Fruit fly (Drosophila melanogaster) whole organism, embryonic: ENCODE results near the gene CG4593.

ENCODE experiments used
- ATbp ChIP-seq: fragments of 200-800 bp; sonication (Bioruptor generic); optimal IDR thresholded peaks from 2 replicates; lab custom pipeline; 2017; ENCODE audit warnings: missing biosample characterization, mild to moderate bottlenecking, missing genetic modification characterization, missing genetic modification reagents
- Atf6 ChIP-seq: fragments of 200-800 bp; sonication (Bioruptor generic); IDR thresholded peaks from 2 replicates; pipeline ENCODE4 v1.3.6; 2022; ENCODE audit warnings: missing biosample characterization, missing genetic modification characterization
- CG10366 ChIP-seq: fragments of 200-800 bp; sonication (Bioruptor generic); IDR thresholded peaks from 2 replicates; pipeline ENCODE4 v1.3.6; 2022; ENCODE audit warnings: missing biosample characterization, missing genetic modification characterization
- CG10462 ChIP-seq: fragments of 200-800 bp; sonication (Bioruptor generic); optimal IDR thresholded peaks from 2 replicates; lab custom pipeline; 2016; ENCODE audit warnings: missing biosample characterization, missing genetic modification characterization
- CG11723 ChIP-seq: fragments of 200-800 bp; sonication (Bioruptor generic); optimal IDR thresholded peaks from 2 replicates; lab custom pipeline; 2017; ENCODE audit warnings: missing biosample characterization, mild to moderate bottlenecking, missing genetic modification characterization
- CG12236 ChIP-seq: fragments of 200-800 bp; sonication (Bioruptor generic); optimal IDR thresholded peaks from 2 replicates; lab custom pipeline; 2016; ENCODE audit warnings: missing biosample characterization, missing genetic modification characterization
- CG12391 ChIP-seq: fragments of 200-800 bp; sonication (Bioruptor generic); optimal IDR thresholded peaks from 3 replicates; lab custom pipeline; 2018; ENCODE audit warnings: missing biosample characterization, mild to moderate bottlenecking, missing genetic modification characterization, moderate library complexity
- CG13287 ChIP-seq: fragments of 200-800 bp; sonication (Bioruptor generic); IDR thresholded peaks from 2 replicates; pipeline ENCODE4 v1.3.6; 2022; ENCODE audit warnings: missing biosample characterization, missing genetic modification characterization; ENCODE audit not compliant: partially characterized antibody
- CG14050 ChIP-seq: fragments of 200-800 bp; sonication (Bioruptor generic); IDR thresholded peaks from 3 replicates; pipeline ENCODE4 v1.3.6; 2022; ENCODE audit warnings: missing biosample characterization, missing genetic modification characterization
- CG15696 ChIP-seq: fragments of 200-800 bp; sonication (Bioruptor generic); optimal IDR thresholded peaks from 2 replicates; lab custom pipeline; 2019; ENCODE audit warnings: missing biosample characterization, mild to moderate bottlenecking, missing genetic modification characterization, moderate library complexity
- CG1603 ChIP-seq: fragments of 200-800 bp; sonication (Bioruptor generic); optimal IDR thresholded peaks from 2 replicates; lab custom pipeline; 2019; ENCODE audit warnings: missing biosample characterization, mild to moderate bottlenecking, missing genetic modification characterization, moderate library complexity
- CG17359 ChIP-seq: fragments of 200-800 bp; sonication (Bioruptor generic); optimal IDR thresholded peaks from 3 replicates; lab custom pipeline; 2018; ENCODE audit warnings: missing biosample characterization, mild to moderate bottlenecking, missing genetic modification characterization, moderate library complexity
- CG17361 ChIP-seq: fragments of 200-800 bp; sonication (Bioruptor generic); IDR thresholded peaks from 3 replicates; pipeline ENCODE4 v1.3.6; 2022; ENCODE audit warnings: missing biosample characterization, missing genetic modification characterization
- CG2116 ChIP-seq: fragments of 200-800 bp; sonication (Bioruptor generic); optimal IDR thresholded peaks from 3 replicates; lab custom pipeline; 2018; ENCODE audit warnings: missing biosample characterization, mild to moderate bottlenecking, missing genetic modification characterization
- CG2889 ChIP-seq: fragments of 200-800 bp; sonication (Bioruptor generic); IDR thresholded peaks from 3 replicates; pipeline ENCODE4 v1.3.6; 2022; ENCODE audit warnings: missing biosample characterization, missing genetic modification characterization
- CG4282 ChIP-seq: fragments of 200-800 bp; sonication (Bioruptor generic); optimal IDR thresholded peaks from 2 replicates; lab custom pipeline; 2016; ENCODE audit warnings: missing biosample characterization, missing genetic modification characterization
- CG4424 ChIP-seq: fragments of 200-800 bp; sonication (Bioruptor generic); optimal IDR thresholded peaks from 3 replicates; lab custom pipeline; 2016; ENCODE audit warnings: missing biosample characterization, missing genetic modification characterization
- CG4820 ChIP-seq: fragments of 200-800 bp; sonication (Bioruptor generic); optimal IDR thresholded peaks from 3 replicates; lab custom pipeline; 2016; ENCODE audit warnings: missing biosample characterization, missing genetic modification characterization
- CG8944 ChIP-seq: fragments of 200-800 bp; sonication (Bioruptor generic); optimal IDR thresholded peaks from 3 replicates; lab custom pipeline; 2016; ENCODE audit warnings: missing biosample characterization, missing genetic modification characterization
- CG9609 ChIP-seq: fragments of 200-800 bp; sonication (Bioruptor generic); optimal IDR thresholded peaks from 3 replicates; lab custom pipeline; 2016; ENCODE audit warnings: missing biosample characterization, missing genetic modification characterization
- CrebB ChIP-seq: fragments of 200-800 bp; sonication (Bioruptor generic); optimal IDR thresholded peaks from 3 replicates; lab custom pipeline; 2018; ENCODE audit warnings: missing biosample characterization, mild to moderate bottlenecking, missing genetic modification characterization
- D ChIP-seq, 2 experiments: fragments of 200-800 bp in 1 of 2; fragments of >200 bp in 1 of 2; sonication (Bioruptor generic) in 1 of 2; optimal IDR thresholded peaks; 2 replicates in 1 of 2; 3 replicates in 1 of 2; lab custom pipeline; 2017; ENCODE audit warnings: mild to moderate bottlenecking in 1 of 2, missing biosample characterization in 1 of 2, missing genetic modification characterization in 1 of 2, missing genetic modification reagents in 1 of 2
- Dll ChIP-seq: fragments of 200-800 bp; sonication (Bioruptor generic); IDR thresholded peaks from 4 replicates; pipeline ENCODE4 v1.3.6; 2022; ENCODE audit warnings: missing biosample characterization, missing genetic modification characterization; ENCODE audit not compliant: partially characterized antibody
- Hr78 ChIP-seq, 2 experiments: fragments of 200-800 bp in 1 of 2; fragments of >200 bp in 1 of 2; sonication (Bioruptor generic) in 1 of 2; optimal IDR thresholded peaks; 2 replicates each; lab custom pipeline; 2017 to 2019; ENCODE audit warnings: missing biosample characterization in 2 of 2, missing genetic modification characterization in 2 of 2, mild to moderate bottlenecking in 1 of 2, moderate library complexity in 1 of 2
- MTF-1 ChIP-seq: fragments of 200-800 bp; sonication (Bioruptor generic); optimal IDR thresholded peaks from 2 replicates; lab custom pipeline; 2018; ENCODE audit warnings: missing biosample characterization, mild to moderate bottlenecking, missing genetic modification characterization, borderline replicate concordance
- Med ChIP-seq: fragments of 200-800 bp; sonication (Bioruptor generic); peaks from one replicate; lab custom pipeline; 2016; ENCODE audit warnings: missing biosample characterization, missing genetic modification characterization, mild to moderate bottlenecking, inconsistent platforms, moderate library complexity
- Neu2 ChIP-seq: fragments of 200-800 bp; sonication (Bioruptor generic); optimal IDR thresholded peaks from 3 replicates; lab custom pipeline; 2016; ENCODE audit warnings: missing biosample characterization, missing genetic modification characterization, borderline replicate concordance
- Nf-YB ChIP-seq: fragments of 200-800 bp; sonication (Bioruptor generic); optimal IDR thresholded peaks from 3 replicates; lab custom pipeline; 2019; ENCODE audit warnings: missing biosample characterization, mild to moderate bottlenecking, missing genetic modification characterization, moderate library complexity
- PHDP ChIP-seq: fragments of 200-800 bp; sonication (Bioruptor generic); optimal IDR thresholded peaks from 3 replicates; lab custom pipeline; 2018; ENCODE audit warnings: missing biosample characterization, mild to moderate bottlenecking, missing genetic modification characterization, moderate library complexity
- Sry-β ChIP-seq: fragments of 200-800 bp; sonication (Bioruptor generic); optimal IDR thresholded peaks from 2 replicates; lab custom pipeline; 2018; ENCODE audit warnings: missing biosample characterization, mild to moderate bottlenecking, missing genetic modification characterization, moderate library complexity
- Stat92E ChIP-seq, 3 experiments: fragments of >200 bp in 2 of 3; fragments of 200-800 bp in 1 of 3; sonication (Bioruptor generic) in 1 of 3; optimal IDR thresholded peaks; 2 replicates each; lab custom pipeline; 2017 to 2019; ENCODE audit warnings: missing biosample characterization in 3 of 3, missing genetic modification characterization in 3 of 3, mild to moderate bottlenecking in 1 of 3, moderate library complexity in 1 of 3
- Trl ChIP-seq, 3 experiments: fragments of >200 bp in 2 of 3; fragments of 200-800 bp in 1 of 3; sonication (Bioruptor generic) in 1 of 3; optimal IDR thresholded peaks; 2 replicates in 1 of 3; 3 replicates in 2 of 3; lab custom pipeline; 2016 to 2017; ENCODE audit warnings: missing biosample characterization in 1 of 3, missing genetic modification characterization in 1 of 3
- ab ChIP-seq: fragments of 200-800 bp; sonication (Bioruptor generic); optimal IDR thresholded peaks from 2 replicates; lab custom pipeline; 2016; ENCODE audit warnings: missing biosample characterization, missing genetic modification characterization
- ato ChIP-seq: fragments of 200-800 bp; sonication (Bioruptor generic); IDR thresholded peaks from 2 replicates; pipeline ENCODE4 v1.3.6; 2022; ENCODE audit warnings: missing biosample characterization, missing genetic modification characterization; ENCODE audit not compliant: partially characterized antibody
- dm ChIP-seq: fragments of 200-800 bp; sonication (Bioruptor generic); optimal IDR thresholded peaks from 3 replicates; lab custom pipeline; 2016; ENCODE audit warnings: missing biosample characterization, missing genetic modification characterization
- exex ChIP-seq: fragments of 200-800 bp; sonication (Bioruptor generic); optimal IDR thresholded peaks from 4 replicates; lab custom pipeline; 2018; ENCODE audit warnings: missing biosample characterization, mild to moderate bottlenecking, missing genetic modification characterization, moderate library complexity
- gsb ChIP-seq: fragments of 200-800 bp; sonication (Bioruptor generic); IDR thresholded peaks from 2 replicates; pipeline ENCODE4 v1.3.6; 2022; ENCODE audit warnings: missing biosample characterization, missing genetic modification characterization
- gt ChIP-seq: fragments of 200-800 bp; sonication (Bioruptor generic); IDR thresholded peaks from 2 replicates; pipeline ENCODE4 v1.3.6; 2022; ENCODE audit warnings: missing biosample characterization, missing genetic modification characterization
- ind ChIP-seq: fragments of 200-800 bp; sonication (Bioruptor generic); optimal IDR thresholded peaks from 3 replicates; lab custom pipeline; 2016; ENCODE audit warnings: missing biosample characterization, missing genetic modification characterization
- jigr1 ChIP-seq: fragments of 200-800 bp; sonication (Bioruptor generic); IDR thresholded peaks from 3 replicates; pipeline ENCODE4 v1.3.6; 2022; ENCODE audit warnings: missing biosample characterization, missing genetic modification characterization
- kni ChIP-seq: fragments of 200-800 bp; sonication (Bioruptor generic); optimal IDR thresholded peaks from 3 replicates; lab custom pipeline; 2017; ENCODE audit warnings: mild to moderate bottlenecking, missing biosample characterization, missing genetic modification reagents, missing genetic modification characterization
- mirr ChIP-seq: fragments of 200-800 bp; sonication (Bioruptor generic); optimal IDR thresholded peaks from 3 replicates; lab custom pipeline; 2018; ENCODE audit warnings: missing biosample characterization, mild to moderate bottlenecking, missing genetic modification characterization
- otp ChIP-seq: fragments of 200-800 bp; sonication (Bioruptor generic); IDR thresholded peaks from 3 replicates; pipeline ENCODE4, ENCODE4 v1.3.6; 2022; ENCODE audit warnings: missing biosample characterization, missing genetic modification characterization
- peb ChIP-seq: fragments of 200-800 bp; sonication (Bioruptor generic); IDR thresholded peaks from 2 replicates; pipeline ENCODE4 v1.3.6; 2022; ENCODE audit warnings: missing biosample characterization, missing genetic modification characterization
- pho ChIP-seq: fragments of 200-800 bp; sonication (Bioruptor generic); optimal IDR thresholded peaks from 2 replicates; lab custom pipeline; 2016; ENCODE audit warnings: missing biosample characterization, missing genetic modification characterization
- rib ChIP-seq: fragments of 200-800 bp; sonication (Bioruptor generic); IDR thresholded peaks from 2 replicates; pipeline ENCODE4 v1.3.6; 2022; ENCODE audit warnings: missing biosample characterization, missing genetic modification characterization
- schlank ChIP-seq: fragments of 200-800 bp; sonication (Bioruptor generic); optimal IDR thresholded peaks from 2 replicates; lab custom pipeline; 2018; ENCODE audit warnings: missing biosample characterization, mild to moderate bottlenecking, missing genetic modification characterization
- sens ChIP-seq: fragments of 200-800 bp; sonication (Bioruptor generic); peaks from one replicate; lab custom pipeline; 2016; ENCODE audit warnings: missing biosample characterization, missing genetic modification characterization
- tll ChIP-seq, 2 experiments: fragments of 200-800 bp in 1 of 2; fragments of >200 bp in 1 of 2; sonication (Bioruptor generic) in 1 of 2; optimal IDR thresholded peaks; 2 replicates each; lab custom pipeline; 2017 to 2019; ENCODE audit warnings: missing biosample characterization in 2 of 2, missing genetic modification characterization in 2 of 2, mild to moderate bottlenecking in 1 of 2, moderate library complexity in 1 of 2

Gene CG4593

dm6 chrX:6982054-6982453, 31.6 kb upstream of the CG4593 start (continued):
- TF ChIP-seq ab (GFP tag; lab: Kevin White, UChicago) (no peak), rib (GFP tag; lab: Robert Waterston, UW) (no peak), MTF-1 (GFP tag; lab: Kevin White, UChicago) (no peak), CrebB (tag; lab: Kevin White, UChicago) (no peak), CG9609 (GFP tag; lab: Kevin White, UChicago) (peak; percentile 38), CG2889 (GFP tag; lab: Robert Waterston, UW) (no peak), tll (GFP tag; optimal IDR thresholded peaks at IDR 0.05; lab: Kevin White, UChicago) (no peak), CG11723 (GFP tag; lab: Kevin White, UChicago) (no peak), Dll (GFP tag; lab: Robert Waterston, UW) (no peak), gsb (GFP tag; lab: Robert Waterston, UW) (no peak), sens (GFP tag; lab: Kevin White, UChicago) (peak; percentile 75), CG15696 (tag; lab: Kevin White, UChicago) (peak; percentile 34), kni (GFP tag; lab: Kevin White, UChicago) (no peak), CG2116 (GFP tag; lab: Kevin White, UChicago) (peak; percentile 12), CG17361 (GFP tag; lab: Robert Waterston, UW) (peak; percentile 65; the same call in 2 of the 3 replicates), Med (GFP tag; lab: Kevin White, UChicago) (peak; percentile 81), gt (GFP tag; lab: Robert Waterston, UW) (no peak), Atf6 (GFP tag; lab: Robert Waterston, UW) (no peak), Hr78 (GFP tag; optimal IDR thresholded peaks at IDR 0.05; lab: Kevin White, UChicago) (no peak), CG4820 (GFP tag; lab: Kevin White, UChicago) (no peak), CG12236 (GFP tag; lab: Kevin White, UChicago) (no peak), peb (GFP tag; lab: Robert Waterston, UW) (no peak), CG10462 (GFP tag; lab: Kevin White, UChicago) (no peak), CG4424 (GFP tag; lab: Kevin White, UChicago) (peak; percentile 22), CG4282 (GFP tag; lab: Kevin White, UChicago) (no peak), CG10366 (no peak), schlank (no peak), Trl (optimal IDR thresholded peaks at IDR 0.05; lab: Kevin White, UChicago) (peak in 1 of 2 experiments; percentile 55), Trl (GFP tag; optimal IDR thresholded peaks at IDR 0.05; lab: Kevin White, UChicago) (no peak), ATbp (GFP tag; lab: Kevin White, UChicago) (peak; percentile 25), Sry-β (GFP tag; lab: Kevin White, UChicago) (peak; percentile 0), CG12391 (peak; percentile 51), Stat92E (GFP tag; optimal IDR thresholded peaks at IDR 0.05; lab: Kevin White, UChicago) (no peak), ind (GFP tag; lab: Kevin White, UChicago) (peak; percentile 15), Neu2 (GFP tag; lab: Kevin White, UChicago) (no peak), exex (tag; lab: Kevin White, UChicago) (no peak), CG14050 (GFP tag; lab: Robert Waterston, UW) (no peak), PHDP (tag; lab: Kevin White, UChicago) (peak; percentile 50), Nf-YB (GFP tag; lab: Kevin White, UChicago) (peak; percentile 17), CG13287 (GFP tag; lab: Robert Waterston, UW) (no peak), otp (GFP tag; lab: Robert Waterston, UW) (no peak), CG17359 (tag; lab: Kevin White, UChicago) (peak; percentile 37), ato (GFP tag; lab: Robert Waterston, UW) (no peak), dm (GFP tag; lab: Kevin White, UChicago) (no peak), CG8944 (GFP tag; lab: Kevin White, UChicago) (no peak), CG1603 (peak; percentile 52), mirr (GFP tag; lab: Kevin White, UChicago) (no peak), D (optimal IDR thresholded peaks at IDR 0.05; lab: Kevin White, UChicago) (no peak), D (GFP tag; optimal IDR thresholded peaks at IDR 0.05; lab: Kevin White, UChicago) (peak; percentile 35), jigr1 (GFP tag; lab: Robert Waterston, UW) (no peak), pho (no peak)
